Worm (Caenorhabditis elegans): ENCODE results near the gene prcc-1.
A peak's percentile ranks its signal among the peaks of the same experiment; 100 is the strongest.

Gene prcc-1

DNA sequence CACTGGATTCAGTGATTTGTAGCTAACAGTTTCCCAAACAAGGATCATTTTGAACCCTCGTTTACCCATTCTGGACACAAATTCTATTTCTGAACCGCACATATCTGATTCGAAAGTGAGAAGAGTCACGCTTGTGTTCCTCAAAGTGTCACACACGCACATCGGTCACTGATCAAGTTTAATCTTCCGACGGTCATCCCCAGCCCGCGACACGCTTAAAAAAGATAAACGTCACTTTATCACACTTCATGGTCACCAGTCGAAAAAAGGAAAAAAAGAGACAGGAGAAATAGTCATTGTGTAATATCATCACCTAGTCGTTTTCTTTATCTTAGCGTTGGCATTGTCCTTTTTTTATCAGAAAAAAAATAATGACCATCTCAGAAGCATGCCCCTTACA is 15.9 kb downstream of the prcc-1 start (continued):
- TF ChIP-seq unc-55 (GFP tag; optimal IDR thresholded peaks at IDR 0.05) (no peak), snpc-4 (tag; optimal IDR thresholded peaks at IDR 0.05) (no peak), ztf-4 (tag; optimal IDR thresholded peaks at IDR 0.05) (no peak), ZK546.5 (tag; optimal IDR thresholded peaks at IDR 0.05) (no peak)

ce11 chrIV:13076620-13077019 is 17.0 kb downstream of the prcc-1 start, which contains the start of gene C39E9.7:
Gene C39E9.7 (minus strand): TSS chrIV:13076720.
- TF ChIP-seq unc-55 (GFP tag; optimal IDR thresholded peaks at IDR 0.05) (no peak), elt-1 (tag; optimal IDR thresholded peaks at IDR 0.05) (no peak), C34F6.9 (tag; optimal IDR thresholded peaks at IDR 0.05) (no peak), alr-1 (tag; optimal IDR thresholded peaks at IDR 0.05) (no peak), lin-39 (tag; optimal IDR thresholded peaks at IDR 0.05) (no peak), mab-5 (tag; optimal IDR thresholded peaks at IDR 0.05) (no peak)

ce11 chrIV:13075625-13076252 is 17.9 kb downstream of the prcc-1 start:
- TF ChIP-seq gmeb-1 (tag; optimal IDR thresholded peaks at IDR 0.05) = peak; percentile 6
- TF ChIP-seq elt-3 (tag; optimal IDR thresholded peaks at IDR 0.05) = no peak
- peak; percentile 26 for TF ChIP-seq nhr-25 (tag; optimal IDR thresholded peaks at IDR 0.05)
- peak; percentile 80 for TF ChIP-seq nhr-129 (tag; optimal IDR thresholded peaks at IDR 0.05)
- peak; percentile 33 for TF ChIP-seq blmp-1 (tag; optimal IDR thresholded peaks at IDR 0.05; ENCODE audit: insufficient read depth)
- no peak for TF ChIP-seq ztf-11 (tag; optimal IDR thresholded peaks at IDR 0.05)
- peak; percentile 48 for TF ChIP-seq nhr-21 (tag; optimal IDR thresholded peaks at IDR 0.05)
- peak; percentile 57 for TF ChIP-seq sma-3 (GFP tag; optimal IDR thresholded peaks at IDR 0.05)
- peak; percentile 30 for TF ChIP-seq fos-1 (tag; optimal IDR thresholded peaks at IDR 0.05)
- TF ChIP-seq sma-9 (GFP tag; optimal IDR thresholded peaks at IDR 0.05) = peak; percentile 78
- TF ChIP-seq sma-9 (tag; optimal IDR thresholded peaks at IDR 0.05) = no peak

DNA sequence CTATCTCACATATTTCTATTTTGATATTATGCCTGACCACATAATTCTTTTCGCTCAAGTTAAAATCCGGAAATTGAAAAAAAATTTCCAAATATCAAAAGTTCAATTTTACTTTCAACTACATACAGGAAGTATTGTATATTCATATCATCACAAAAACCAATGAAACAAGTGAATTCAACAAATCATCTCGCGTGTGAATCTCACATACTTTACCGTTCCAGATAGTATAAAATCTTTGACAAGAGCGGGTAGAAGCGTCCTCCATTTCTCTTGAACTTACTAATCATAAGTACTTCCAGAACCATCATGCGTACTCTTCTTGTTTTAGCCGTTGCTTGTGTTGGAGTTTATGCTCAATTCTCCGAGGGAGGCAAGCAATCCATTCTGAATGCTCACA is 22.1 kb downstream of the prcc-1 start, which contains the start of gene scl-8:
Gene scl-8 (plus strand): TSS at position 301 of the 400 bp plus-strand sequence.
- TF ChIP-seq Y55F3AM.14 (GFP tag; optimal IDR thresholded peaks at IDR 0.05) (no peak), sem-4 (tag; optimal IDR thresholded peaks at IDR 0.05) (no peak), gmeb-1 (tag; optimal IDR thresholded peaks at IDR 0.05) (no peak)

DNA sequence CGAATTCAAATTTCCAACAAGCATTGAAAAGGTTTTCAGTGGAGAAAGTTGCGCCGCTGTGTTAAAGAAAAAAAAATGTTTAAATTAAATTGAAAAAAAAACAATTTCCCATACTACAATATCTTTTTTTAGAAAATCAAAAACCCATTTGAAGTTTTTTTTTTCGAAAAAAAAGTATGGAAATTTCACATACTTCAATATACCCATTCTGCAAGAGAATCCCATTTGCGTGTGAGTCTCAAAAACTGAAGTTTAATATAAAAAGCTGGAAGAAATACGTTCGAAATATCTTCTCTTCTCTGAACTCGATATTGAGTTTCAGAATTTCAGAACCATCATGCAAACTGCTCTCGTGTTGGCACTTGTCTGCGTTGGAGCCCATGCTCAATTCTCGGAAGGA is 23.5 kb downstream of the prcc-1 start, which contains the start of gene scl-7:
Gene scl-7 (plus strand): TSS at position 301 of the 400 bp plus-strand sequence.
- TF ChIP-seq unc-62 (GFP tag; optimal IDR thresholded peaks at IDR 0.05) (no peak), fos-1 (tag; optimal IDR thresholded peaks at IDR 0.05) (no peak), sma-9 (GFP tag; optimal IDR thresholded peaks at IDR 0.05) (no peak), sma-9 (tag; optimal IDR thresholded peaks at IDR 0.05) (no peak), C34F6.9 (tag; optimal IDR thresholded peaks at IDR 0.05) (no peak), ztf-4 (tag; optimal IDR thresholded peaks at IDR 0.05) (no peak), ZK546.5 (tag; optimal IDR thresholded peaks at IDR 0.05) (no peak)

ce11 chrIV:13068451-13068850 is 25.1 kb downstream of the prcc-1 start, which contains the start of gene scl-6:
Gene scl-6 (plus strand): TSS chrIV:13068751.
- TF ChIP-seq lin-13 (GFP tag; optimal IDR thresholded peaks at IDR 0.05) (no peak), ztf-4 (tag; optimal IDR thresholded peaks at IDR 0.05) (no peak), nhr-11 (tag; optimal IDR thresholded peaks at IDR 0.05) (no peak)

DNA sequence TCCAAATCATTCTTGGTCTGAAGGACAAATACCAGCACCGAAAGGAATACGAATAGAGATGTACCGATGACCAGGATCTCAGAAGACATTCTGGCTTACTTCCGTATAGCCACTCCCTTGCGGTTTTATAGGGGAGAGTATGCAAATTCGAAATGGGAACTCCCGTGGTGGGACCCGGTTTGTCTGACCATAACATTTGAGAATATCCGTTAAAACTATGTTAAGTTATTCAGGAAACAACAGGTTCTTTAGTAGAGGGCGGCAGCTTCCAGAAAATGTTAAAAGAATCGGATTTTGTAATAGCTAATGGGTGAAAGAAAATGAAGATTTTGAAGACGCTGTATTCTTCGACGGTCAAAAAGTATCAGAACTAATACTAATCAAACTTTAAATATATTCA is 26.4 kb downstream of the prcc-1 start, which contains the start of gene col-131:
Gene col-131 (minus strand): TSS at position 101 of the 400 bp plus-strand sequence.
- no peak for TF ChIP-seq ztf-1 (GFP tag; conservative IDR thresholded peaks at IDR 0.05)
- no peak for TF ChIP-seq mab-5 (tag; optimal IDR thresholded peaks at IDR 0.05)
- no peak for TF ChIP-seq mdl-1 (tag; optimal IDR thresholded peaks at IDR 0.05)
- TF ChIP-seq lsy-2 (tag; optimal IDR thresholded peaks at IDR 0.05) = no peak
- no peak for TF ChIP-seq nhr-10 (tag; optimal IDR thresholded peaks at IDR 0.05)
- no peak for TF ChIP-seq lin-13 (GFP tag; optimal IDR thresholded peaks at IDR 0.05)
- no peak for TF ChIP-seq ztf-11 (tag; optimal IDR thresholded peaks at IDR 0.05)
- no peak for TF ChIP-seq elt-1 (tag; optimal IDR thresholded peaks at IDR 0.05)
- TF ChIP-seq peb-1 (tag; optimal IDR thresholded peaks at IDR 0.05) = no peak
- no peak for TF ChIP-seq C34F6.9 (tag; optimal IDR thresholded peaks at IDR 0.05)
- TF ChIP-seq crh-2 (tag; optimal IDR thresholded peaks at IDR 0.05) = no peak
- no peak for TF ChIP-seq nhr-23 (tag; optimal IDR thresholded peaks at IDR 0.05)
- TF ChIP-seq elt-3 (tag; optimal IDR thresholded peaks at IDR 0.05) = no peak
- TF ChIP-seq snpc-4 (tag; optimal IDR thresholded peaks at IDR 0.05) = no peak
- no peak for TF ChIP-seq egl-27 (tag; optimal IDR thresholded peaks at IDR 0.05)
- no peak for TF ChIP-seq F13H6.1 (tag; optimal IDR thresholded peaks at IDR 0.05)
- no peak for TF ChIP-seq ZK546.5 (tag; optimal IDR thresholded peaks at IDR 0.05)
- no peak for TF ChIP-seq unc-55 (GFP tag; optimal IDR thresholded peaks at IDR 0.05)
- no peak for TF ChIP-seq mbf-1 (tag; optimal IDR thresholded peaks at IDR 0.05)
